Worm (Caenorhabditis elegans) whole organism, L2 larva: Measurements from ENCODE around the gene nprl-3.

Source experiments
- ceh-82 ChIP-seq: fragments of 150-350 bp; optimal IDR thresholded peaks from 2 replicates; lab custom pipeline; 2014; ENCODE audit warnings: missing biosample characterization, missing genetic modification characterization
- nhr-11 ChIP-seq: fragments of 150-350 bp; optimal IDR thresholded peaks from 2 replicates; lab custom pipeline; 2014; ENCODE audit warnings: missing biosample characterization, missing genetic modification characterization

DNA sequence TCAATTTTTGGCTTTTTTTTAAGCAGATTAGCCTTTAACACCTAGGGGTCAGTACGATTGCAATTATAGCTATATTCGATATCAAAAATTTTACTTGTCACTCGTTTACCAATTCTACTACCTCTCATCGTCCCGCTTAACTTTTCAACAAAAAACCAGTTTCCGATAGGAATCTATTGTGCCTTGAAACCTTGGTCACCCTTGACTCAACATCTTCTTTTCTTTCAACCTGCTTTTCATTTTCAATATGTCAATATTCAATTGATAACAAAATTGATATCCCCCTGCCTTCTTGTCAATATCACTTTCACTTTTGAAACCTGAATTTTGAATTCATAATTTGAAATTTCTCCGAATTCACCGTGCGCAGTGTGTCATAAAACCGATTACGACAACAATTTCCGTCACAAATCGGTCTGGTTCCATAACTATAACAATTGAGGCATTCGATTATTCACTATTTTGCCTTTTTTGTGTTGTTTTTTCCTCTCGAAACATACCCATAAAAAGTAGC lies 5.4 kb downstream of the nprl-3 start:
- TF ChIP-seq ceh-82 (tag; lab: Kevin White, UChicago) (no peak), nhr-11 (tag; lab: Kevin White, UChicago) (no peak)
